Fruit fly (Drosophila melanogaster) whole organism, wandering third instar larva: ENCODE results near the gene CG13894.

Source experiments
- CG9705 ChIP-seq: fragments of 200-800 bp; sonication (Bioruptor generic); optimal IDR thresholded peaks from 2 replicates; lab custom pipeline; 2018; ENCODE audit warnings: missing biosample characterization, mild to moderate bottlenecking, missing genetic modification characterization
- Dfd ChIP-seq: fragments of >200 bp; optimal IDR thresholded peaks from 2 replicates; lab custom pipeline; 2017; ENCODE audit warnings: missing biosample characterization, missing genetic modification characterization
- Dif ChIP-seq: fragments of 200-275, 200-300 bp; sonication (Bioruptor generic); optimal IDR thresholded peaks from 2 replicates; lab custom pipeline; 2018; ENCODE audit warnings: missing biosample characterization, missing genetic modification characterization; ENCODE audit not compliant: partially characterized antibody
- GATAd ChIP-seq: sonication (Bioruptor generic); optimal IDR thresholded peaks from 2 replicates; lab custom pipeline; 2016; ENCODE audit warnings: missing biosample characterization, missing genetic modification characterization
- HLH106 ChIP-seq: fragments of 200-800 bp; optimal IDR thresholded peaks from 3 replicates; lab custom pipeline; 2019; ENCODE audit warnings: missing biosample characterization, mild to moderate bottlenecking, missing genetic modification characterization, moderate library complexity
- Hr78 ChIP-seq: fragments of >200 bp; optimal IDR thresholded peaks from 2 replicates; lab custom pipeline; 2017; ENCODE audit warnings: missing biosample characterization, missing genetic modification characterization
- Hr83 ChIP-seq: fragments of 200-300 bp; sonication (Bioruptor generic); optimal IDR thresholded peaks from 2 replicates; lab custom pipeline; 2016; ENCODE audit warnings: missing biosample characterization, mild to moderate bottlenecking, missing genetic modification characterization, moderate library complexity; ENCODE audit not compliant: poor library complexity, severe bottlenecking
- Jra ChIP-seq: sonication (Bioruptor generic); optimal IDR thresholded peaks from 2 replicates; lab custom pipeline; 2016; ENCODE audit warnings: missing biosample characterization, missing genetic modification characterization
- Myc ChIP-seq: fragments of >200 bp; optimal IDR thresholded peaks from 2 replicates; lab custom pipeline; 2017
- N ChIP-seq: fragments of >200 bp; optimal IDR thresholded peaks from 2 replicates; lab custom pipeline; 2018; ENCODE audit warnings: missing biosample characterization, missing external identifiers, missing genetic modification characterization
- OdsH ChIP-seq: fragments of 200-800 bp; sonication (Bioruptor generic); optimal IDR thresholded peaks from 2 replicates; lab custom pipeline; 2016; ENCODE audit warnings: missing biosample characterization, mild to moderate bottlenecking, missing genetic modification characterization
- Rel ChIP-seq, 2 experiments: fragments of 200-800 bp; sonication (Bioruptor generic) in 1 of 2; optimal IDR thresholded peaks; 2 replicates in 1 of 2; 3 replicates in 1 of 2; lab custom pipeline; 2016 to 2019; ENCODE audit warnings: mild to moderate bottlenecking in 2 of 2, missing biosample characterization in 2 of 2, missing genetic modification characterization in 2 of 2, moderate library complexity in 1 of 2
- Sp1 ChIP-seq: fragments of 200-800 bp; sonication (Bioruptor generic); optimal IDR thresholded peaks from 3 replicates; lab custom pipeline; 2019; ENCODE audit warnings: missing biosample characterization, mild to moderate bottlenecking, missing genetic modification characterization, moderate library complexity
- Vsx2 ChIP-seq: fragments of 200-300, 225-300 bp; sonication (Bioruptor generic); optimal IDR thresholded peaks from 2 replicates; lab custom pipeline; 2018; ENCODE audit warnings: missing biosample characterization, missing genetic modification characterization; ENCODE audit not compliant: partially characterized antibody
- br ChIP-seq: fragments of 200-800 bp; sonication (Bioruptor generic); optimal IDR thresholded peaks from 2 replicates; lab custom pipeline; 2016; ENCODE audit warnings: missing biosample characterization, missing genetic modification characterization
- brk ChIP-seq: fragments of 200-800 bp; sonication (Bioruptor generic); optimal IDR thresholded peaks from 2 replicates; lab custom pipeline; 2016; ENCODE audit warnings: missing biosample characterization, mild to moderate bottlenecking, missing genetic modification characterization
- dl ChIP-seq, 2 experiments: fragments of 175-275, 200-275 bp in 1 of 2; fragments of 200-275 bp in 1 of 2; sonication (Bioruptor generic); optimal IDR thresholded peaks; lab custom pipeline; 2018; ENCODE audit warnings: mild to moderate bottlenecking in 2 of 2, missing biosample characterization in 2 of 2, missing genetic modification characterization in 2 of 2, moderate library complexity in 2 of 2; ENCODE audit not compliant: partially characterized antibody in 2 of 2, insufficient read depth in 1 of 2
- dmrt93B ChIP-seq: fragments of 200-800 bp; sonication (Bioruptor generic); optimal IDR thresholded peaks from 2 replicates; lab custom pipeline; 2018; ENCODE audit warnings: missing biosample characterization, mild to moderate bottlenecking, missing genetic modification characterization
- ey ChIP-seq: fragments of 200-800 bp; sonication (Bioruptor generic); optimal IDR thresholded peaks from 2 replicates; lab custom pipeline; 2016; ENCODE audit warnings: missing biosample characterization, missing genetic modification characterization
- foxo ChIP-seq, 2 experiments: fragments of 200-800 bp; sonication (Bioruptor generic); optimal IDR thresholded peaks; 2 replicates in 1 of 2; 3 replicates in 1 of 2; lab custom pipeline; 2016 to 2017; ENCODE audit warnings: missing biosample characterization in 2 of 2, missing genetic modification characterization in 2 of 2
- fru ChIP-seq: fragments of 200-800 bp; sonication (Bioruptor generic); optimal IDR thresholded peaks from 3 replicates; lab custom pipeline; 2016; ENCODE audit warnings: missing biosample characterization, mild to moderate bottlenecking, missing genetic modification characterization
- h ChIP-seq: fragments of 200-800 bp; sonication (Bioruptor generic); optimal IDR thresholded peaks from 3 replicates; lab custom pipeline; 2016; ENCODE audit warnings: missing biosample characterization, mild to moderate bottlenecking, missing genetic modification characterization
- jim ChIP-seq: fragments of 175-275, 200-325 bp; sonication (Bioruptor generic); optimal IDR thresholded peaks from 2 replicates; lab custom pipeline; 2016; ENCODE audit warnings: missing biosample characterization, mild to moderate bottlenecking, missing genetic modification characterization
- lola ChIP-seq: fragments of >200 bp; optimal IDR thresholded peaks from 2 replicates; lab custom pipeline; 2017; ENCODE audit warnings: missing biosample characterization, missing genetic modification characterization
- pan ChIP-seq: fragments of >200 bp; optimal IDR thresholded peaks from 2 replicates; lab custom pipeline; 2017
- psq ChIP-seq: fragments of 200-800 bp; sonication (Bioruptor generic); optimal IDR thresholded peaks from 3 replicates; lab custom pipeline; 2017; ENCODE audit warnings: missing biosample characterization, mild to moderate bottlenecking, missing genetic modification characterization, moderate library complexity
- rgr ChIP-seq: fragments of 200-800 bp; sonication (Bioruptor generic); optimal IDR thresholded peaks from 3 replicates; lab custom pipeline; 2016; ENCODE audit warnings: missing biosample characterization, mild to moderate bottlenecking, missing genetic modification characterization
- sv ChIP-seq: fragments of 200-800 bp; sonication (Bioruptor generic); optimal IDR thresholded peaks from 3 replicates; lab custom pipeline; 2016; ENCODE audit warnings: missing biosample characterization, missing genetic modification characterization
- tai ChIP-seq: sonication (Bioruptor generic); optimal IDR thresholded peaks from 2 replicates; lab custom pipeline; 2016; ENCODE audit warnings: missing biosample characterization, missing genetic modification characterization
- woc ChIP-seq: sonication (Bioruptor generic); optimal IDR thresholded peaks from 2 replicates; lab custom pipeline; 2016; ENCODE audit warnings: missing biosample characterization, mild to moderate bottlenecking, missing genetic modification characterization

The CG13894 gene

dm6 chr3L:684749-685440 lies 14.0 kb downstream of the CG13894 start:
- peak; percentile 12 for TF ChIP-seq HLH106 (tag; lab: Kevin White, UChicago)
- TF ChIP-seq dl (GFP tag; optimal IDR thresholded peaks at IDR 0.05; lab: Kevin White, UChicago; ENCODE audit: insufficient read depth in 1 of 2, partially characterized antibody in 2 of 2), result no peak
- TF ChIP-seq psq (GFP tag; lab: Kevin White, UChicago), result peak; percentile 19

- TF ChIP-seq fru (GFP tag; lab: Kevin White, UChicago) (no peak), pan (lab: Kevin White, UChicago) (no peak), lola (GFP tag; lab: Kevin White, UChicago) (no peak), br (GFP tag; lab: Kevin White, UChicago) (no peak), HLH106 (tag; lab: Kevin White, UChicago) (no peak), ey (GFP tag; lab: Kevin White, UChicago) (no peak), Hr78 (GFP tag; lab: Kevin White, UChicago) (no peak), N (GFP tag; lab: Kevin White, UChicago) (no peak), h (GFP tag; lab: Kevin White, UChicago) (no peak), Rel (GFP tag; optimal IDR thresholded peaks at IDR 0.05; lab: Kevin White, UChicago) (no peak), Rel (tag; optimal IDR thresholded peaks at IDR 0.05; lab: Kevin White, UChicago) (no peak), psq (GFP tag; lab: Kevin White, UChicago) (no peak), CG9705 (GFP tag; lab: Kevin White, UChicago) (no peak)
Measured at dm6 chr3L:682420-682882, 16.5 kb downstream of the CG13894 start, which contains the start of gene CG3386. Gene CG3386, minus strand, starts transcription at chr3L:682470.

dm6 chr3L:681793-682369 lies 17.1 kb downstream of the CG13894 start:
- TF ChIP-seq dmrt93B (GFP tag; lab: Kevin White, UChicago), result no peak
- TF ChIP-seq Jra, result peak; percentile 31
- TF ChIP-seq brk, result no peak
- TF ChIP-seq lola (GFP tag; lab: Kevin White, UChicago), result no peak
- no peak for TF ChIP-seq Rel (GFP tag; optimal IDR thresholded peaks at IDR 0.05; lab: Kevin White, UChicago)
- peak; percentile 40 for TF ChIP-seq Rel (tag; optimal IDR thresholded peaks at IDR 0.05; lab: Kevin White, UChicago)
- peak; percentile 57 for TF ChIP-seq fru (GFP tag; lab: Kevin White, UChicago)
- no peak for TF ChIP-seq Dfd
- peak in 1 of 2 experiments; percentile 72 for TF ChIP-seq foxo (GFP tag; optimal IDR thresholded peaks at IDR 0.05; lab: Kevin White, UChicago)
- peak in 1 of 2 experiments; percentile 51 for TF ChIP-seq dl (GFP tag; optimal IDR thresholded peaks at IDR 0.05; lab: Kevin White, UChicago; ENCODE audit: insufficient read depth in 1 of 2, partially characterized antibody in 2 of 2)
- TF ChIP-seq Sp1 (GFP tag; lab: Kevin White, UChicago), result peak; percentile 57
- TF ChIP-seq Hr83 (GFP tag; lab: Kevin White, UChicago), result peak; percentile 61
- peak; percentile 51 for TF ChIP-seq Dif (GFP tag; lab: Kevin White, UChicago)
- TF ChIP-seq psq (GFP tag; lab: Kevin White, UChicago), result peak; percentile 22
- peak; percentile 39 for TF ChIP-seq GATAd (GFP tag; lab: Kevin White, UChicago)
- TF ChIP-seq br (GFP tag; lab: Kevin White, UChicago), result peak; percentile 72
- no peak for TF ChIP-seq woc
- peak; percentile 63 for TF ChIP-seq OdsH
- TF ChIP-seq Myc (lab: Kevin White, UChicago), result no peak
- no peak for TF ChIP-seq pan (lab: Kevin White, UChicago)
- peak; percentile 61 for TF ChIP-seq h (GFP tag; lab: Kevin White, UChicago)
- TF ChIP-seq jim (GFP tag; lab: Kevin White, UChicago), result no peak
- TF ChIP-seq sv (GFP tag; lab: Kevin White, UChicago), result peak; percentile 31
- TF ChIP-seq N (GFP tag; lab: Kevin White, UChicago), result no peak
- TF ChIP-seq HLH106 (tag; lab: Kevin White, UChicago), result peak; percentile 32
- no peak for TF ChIP-seq tai (GFP tag; lab: Kevin White, UChicago)
- TF ChIP-seq rgr (GFP tag; lab: Kevin White, UChicago), result peak; percentile 72
- peak; percentile 16 for TF ChIP-seq ey (GFP tag; lab: Kevin White, UChicago)
- TF ChIP-seq Vsx2 (GFP tag; lab: Kevin White, UChicago), result peak; percentile 79
